Fruit fly (Drosophila melanogaster) whole organism, wandering third instar larva: ENCODE results near the gene dUTPase.

ENCODE experiments used
- Abd-B ChIP-seq: fragments of >200 bp; optimal IDR thresholded peaks from 2 replicates; lab custom pipeline; 2017; ENCODE audit warnings: missing biosample characterization, missing genetic modification characterization
- CrebA ChIP-seq: fragments of 200-800 bp; sonication (Bioruptor generic); optimal IDR thresholded peaks from 2 replicates; lab custom pipeline; 2016; ENCODE audit warnings: missing biosample characterization, mild to moderate bottlenecking, missing genetic modification characterization, borderline replicate concordance
- Dfd ChIP-seq: fragments of >200 bp; optimal IDR thresholded peaks from 2 replicates; lab custom pipeline; 2017; ENCODE audit warnings: missing biosample characterization, missing genetic modification characterization
- Dif ChIP-seq: fragments of 200-275, 200-300 bp; sonication (Bioruptor generic); optimal IDR thresholded peaks from 2 replicates; lab custom pipeline; 2018; ENCODE audit warnings: missing biosample characterization, missing genetic modification characterization; ENCODE audit not compliant: partially characterized antibody
- GATAd ChIP-seq: sonication (Bioruptor generic); optimal IDR thresholded peaks from 2 replicates; lab custom pipeline; 2016; ENCODE audit warnings: missing biosample characterization, missing genetic modification characterization
- HLH106 ChIP-seq: fragments of 200-800 bp; optimal IDR thresholded peaks from 3 replicates; lab custom pipeline; 2019; ENCODE audit warnings: missing biosample characterization, mild to moderate bottlenecking, missing genetic modification characterization, moderate library complexity
- Hnf4 ChIP-seq: fragments of 200-800 bp; sonication (Bioruptor generic); optimal IDR thresholded peaks from 2 replicates; lab custom pipeline; 2016; ENCODE audit warnings: missing biosample characterization, mild to moderate bottlenecking, missing genetic modification characterization
- Hr78 ChIP-seq: fragments of >200 bp; optimal IDR thresholded peaks from 2 replicates; lab custom pipeline; 2017; ENCODE audit warnings: missing biosample characterization, missing genetic modification characterization
- Hr83 ChIP-seq: fragments of 200-300 bp; sonication (Bioruptor generic); optimal IDR thresholded peaks from 2 replicates; lab custom pipeline; 2016; ENCODE audit warnings: missing biosample characterization, mild to moderate bottlenecking, missing genetic modification characterization, moderate library complexity; ENCODE audit not compliant: poor library complexity, severe bottlenecking
- Jra ChIP-seq: sonication (Bioruptor generic); optimal IDR thresholded peaks from 2 replicates; lab custom pipeline; 2016; ENCODE audit warnings: missing biosample characterization, missing genetic modification characterization
- Myc ChIP-seq: fragments of >200 bp; optimal IDR thresholded peaks from 2 replicates; lab custom pipeline; 2017
- N ChIP-seq: fragments of >200 bp; optimal IDR thresholded peaks from 2 replicates; lab custom pipeline; 2018; ENCODE audit warnings: missing biosample characterization, missing external identifiers, missing genetic modification characterization
- OdsH ChIP-seq: fragments of 200-800 bp; sonication (Bioruptor generic); optimal IDR thresholded peaks from 2 replicates; lab custom pipeline; 2016; ENCODE audit warnings: missing biosample characterization, mild to moderate bottlenecking, missing genetic modification characterization
- Rel ChIP-seq, 2 experiments: fragments of 200-800 bp; sonication (Bioruptor generic) in 1 of 2; optimal IDR thresholded peaks; 2 replicates in 1 of 2; 3 replicates in 1 of 2; lab custom pipeline; 2016 to 2019; ENCODE audit warnings: mild to moderate bottlenecking in 2 of 2, missing biosample characterization in 2 of 2, missing genetic modification characterization in 2 of 2, moderate library complexity in 1 of 2
- Sp1 ChIP-seq: fragments of 200-800 bp; sonication (Bioruptor generic); optimal IDR thresholded peaks from 3 replicates; lab custom pipeline; 2019; ENCODE audit warnings: missing biosample characterization, mild to moderate bottlenecking, missing genetic modification characterization, moderate library complexity
- Vsx2 ChIP-seq: fragments of 200-300, 225-300 bp; sonication (Bioruptor generic); optimal IDR thresholded peaks from 2 replicates; lab custom pipeline; 2018; ENCODE audit warnings: missing biosample characterization, missing genetic modification characterization; ENCODE audit not compliant: partially characterized antibody
- br ChIP-seq: fragments of 200-800 bp; sonication (Bioruptor generic); optimal IDR thresholded peaks from 2 replicates; lab custom pipeline; 2016; ENCODE audit warnings: missing biosample characterization, missing genetic modification characterization
- brk ChIP-seq: fragments of 200-800 bp; sonication (Bioruptor generic); optimal IDR thresholded peaks from 2 replicates; lab custom pipeline; 2016; ENCODE audit warnings: missing biosample characterization, mild to moderate bottlenecking, missing genetic modification characterization
- ey ChIP-seq: fragments of 200-800 bp; sonication (Bioruptor generic); optimal IDR thresholded peaks from 2 replicates; lab custom pipeline; 2016; ENCODE audit warnings: missing biosample characterization, missing genetic modification characterization
- foxo ChIP-seq, 2 experiments: fragments of 200-800 bp; sonication (Bioruptor generic); optimal IDR thresholded peaks; 2 replicates in 1 of 2; 3 replicates in 1 of 2; lab custom pipeline; 2016 to 2017; ENCODE audit warnings: missing biosample characterization in 2 of 2, missing genetic modification characterization in 2 of 2
- h ChIP-seq: fragments of 200-800 bp; sonication (Bioruptor generic); optimal IDR thresholded peaks from 3 replicates; lab custom pipeline; 2016; ENCODE audit warnings: missing biosample characterization, mild to moderate bottlenecking, missing genetic modification characterization
- jim ChIP-seq: fragments of 175-275, 200-325 bp; sonication (Bioruptor generic); optimal IDR thresholded peaks from 2 replicates; lab custom pipeline; 2016; ENCODE audit warnings: missing biosample characterization, mild to moderate bottlenecking, missing genetic modification characterization
- lola ChIP-seq: fragments of >200 bp; optimal IDR thresholded peaks from 2 replicates; lab custom pipeline; 2017; ENCODE audit warnings: missing biosample characterization, missing genetic modification characterization
- psq ChIP-seq: fragments of 200-800 bp; sonication (Bioruptor generic); optimal IDR thresholded peaks from 3 replicates; lab custom pipeline; 2017; ENCODE audit warnings: missing biosample characterization, mild to moderate bottlenecking, missing genetic modification characterization, moderate library complexity
- rgr ChIP-seq: fragments of 200-800 bp; sonication (Bioruptor generic); optimal IDR thresholded peaks from 3 replicates; lab custom pipeline; 2016; ENCODE audit warnings: missing biosample characterization, mild to moderate bottlenecking, missing genetic modification characterization
- sage ChIP-seq: fragments of 200-800 bp; sonication (Bioruptor generic); optimal IDR thresholded peaks from 2 replicates; lab custom pipeline; 2016; ENCODE audit warnings: missing biosample characterization, mild to moderate bottlenecking, missing genetic modification characterization
- sv ChIP-seq: fragments of 200-800 bp; sonication (Bioruptor generic); optimal IDR thresholded peaks from 3 replicates; lab custom pipeline; 2016; ENCODE audit warnings: missing biosample characterization, missing genetic modification characterization
- tai ChIP-seq: sonication (Bioruptor generic); optimal IDR thresholded peaks from 2 replicates; lab custom pipeline; 2016; ENCODE audit warnings: missing biosample characterization, missing genetic modification characterization
- usp ChIP-seq: fragments of >200 bp; optimal IDR thresholded peaks from 2 replicates; lab custom pipeline; 2017; ENCODE audit warnings: missing biosample characterization, missing genetic modification characterization
- woc ChIP-seq: sonication (Bioruptor generic); optimal IDR thresholded peaks from 2 replicates; lab custom pipeline; 2016; ENCODE audit warnings: missing biosample characterization, mild to moderate bottlenecking, missing genetic modification characterization

dUTPase gene

dm6 chr2L:10986138-10986537 lies 25.0 kb upstream of the dUTPase start:
- TF ChIP-seq jim (GFP tag; lab: Kevin White, UChicago) (no peak), foxo (GFP tag; optimal IDR thresholded peaks at IDR 0.05; lab: Kevin White, UChicago) (peak in 1 of 2 experiments; percentile 15), Hr78 (GFP tag; lab: Kevin White, UChicago) (no peak), br (GFP tag; lab: Kevin White, UChicago) (no peak), lola (GFP tag; lab: Kevin White, UChicago) (no peak), h (GFP tag; lab: Kevin White, UChicago) (no peak), Abd-B (GFP tag; lab: Kevin White, UChicago) (no peak), Myc (lab: Kevin White, UChicago) (peak; percentile 29), Dif (GFP tag; lab: Kevin White, UChicago) (no peak)

dm6 chr2L:10987370-10987853 lies 23.7 kb upstream of the dUTPase start, which contains the start of the genes piwi and CG12253:
piwi (minus strand) TSS chr2L:10987420.
CG12253 (plus strand) TSS chr2L:10987806.
- TF ChIP-seq brk (GFP tag; lab: Kevin White, UChicago) (peak; percentile 67), Dif (GFP tag; lab: Kevin White, UChicago) (peak; percentile 61), Vsx2 (GFP tag; lab: Kevin White, UChicago) (peak; percentile 93), Sp1 (GFP tag; lab: Kevin White, UChicago) (no peak), psq (GFP tag; lab: Kevin White, UChicago) (peak; percentile 49), Rel (GFP tag; optimal IDR thresholded peaks at IDR 0.05; lab: Kevin White, UChicago) (no peak), Rel (tag; optimal IDR thresholded peaks at IDR 0.05; lab: Kevin White, UChicago) (peak; percentile 47), sv (GFP tag; lab: Kevin White, UChicago) (peak; percentile 50), OdsH (GFP tag; lab: Kevin White, UChicago) (peak; percentile 50), woc (GFP tag; lab: Kevin White, UChicago) (peak; percentile 28), tai (peak; percentile 57), ey (GFP tag; lab: Kevin White, UChicago) (peak; percentile 44), Jra (GFP tag; lab: Kevin White, UChicago) (no peak), usp (GFP tag; lab: Kevin White, UChicago) (no peak)

- TF ChIP-seq GATAd (GFP tag; lab: Kevin White, UChicago) (no peak), woc (GFP tag; lab: Kevin White, UChicago) (no peak), HLH106 (tag; lab: Kevin White, UChicago) (no peak)
Measured at dm6 chr2L:10988026-10988425, 23.1 kb upstream of the dUTPase start.

- TF ChIP-seq woc (GFP tag; lab: Kevin White, UChicago) = peak; percentile 45
- peak; percentile 57 for TF ChIP-seq tai
- no peak for TF ChIP-seq CrebA
- peak; percentile 22 for TF ChIP-seq Myc (lab: Kevin White, UChicago)
- peak; percentile 68 for TF ChIP-seq Hr83 (GFP tag; lab: Kevin White, UChicago)
- TF ChIP-seq sage (GFP tag; lab: Kevin White, UChicago) = peak; percentile 18
- no peak for TF ChIP-seq Abd-B (GFP tag; lab: Kevin White, UChicago)
- TF ChIP-seq Rel (GFP tag; optimal IDR thresholded peaks at IDR 0.05; lab: Kevin White, UChicago) = no peak
- peak; percentile 100 for TF ChIP-seq Rel (tag; optimal IDR thresholded peaks at IDR 0.05; lab: Kevin White, UChicago)
- TF ChIP-seq h (GFP tag; lab: Kevin White, UChicago) = no peak
- peak; percentile 17 for TF ChIP-seq sv (GFP tag; lab: Kevin White, UChicago)
- peak; percentile 58 for TF ChIP-seq brk (GFP tag; lab: Kevin White, UChicago)
- TF ChIP-seq Hnf4 = peak; percentile 68
Measured at dm6 chr2L:10989162-10989561, 21.9 kb upstream of the dUTPase start, which contains the start of gene TTLL4A. TTLL4A (plus strand) TSS chr2L:10989401.

dm6 chr2L:11001376-11002122 lies 9.6 kb upstream of the dUTPase start, which contains the start of the genes aub and lectin-33A:
aub (minus strand) TSS chr2L:11001476.
lectin-33A (plus strand) TSS chr2L:11002072.
- TF ChIP-seq Myc (lab: Kevin White, UChicago) (no peak), psq (GFP tag; lab: Kevin White, UChicago) (no peak), brk (GFP tag; lab: Kevin White, UChicago) (no peak), OdsH (GFP tag; lab: Kevin White, UChicago) (no peak), Dfd (no peak), GATAd (GFP tag; lab: Kevin White, UChicago) (no peak), N (GFP tag; lab: Kevin White, UChicago) (no peak), foxo (GFP tag; optimal IDR thresholded peaks at IDR 0.05; lab: Kevin White, UChicago) (no peak), Dif (GFP tag; lab: Kevin White, UChicago) (no peak), rgr (GFP tag; lab: Kevin White, UChicago) (no peak), Hnf4 (no peak)
